Worm (Caenorhabditis elegans) whole organism, L4/young adult: ENCODE measurements around the gene B0303.11.
A peak's percentile ranks its signal among the peaks of the same experiment; 100 is the strongest.

Experiments used
- W03F9.2 ChIP-seq: fragments of 150-350 bp; optimal IDR thresholded peaks from 2 replicates; lab custom pipeline; 2014; ENCODE audit warnings: missing biosample characterization, missing genetic modification characterization
- dao-5 ChIP-seq: sonication (generic microtip); optimal IDR thresholded peaks from 2 replicates; lab custom pipeline; 2016; ENCODE audit warnings: missing genotype, missing genetic modification characterization, moderate library complexity, missing compliant biosample characterization
- him-1 ChIP-seq: sonication (generic microtip); optimal IDR thresholded peaks from 2 replicates; lab custom pipeline; 2016; ENCODE audit warnings: missing genotype, missing genetic modification reagents, missing genetic modification characterization, missing compliant biosample characterization

The B0303.11 gene

DNA sequence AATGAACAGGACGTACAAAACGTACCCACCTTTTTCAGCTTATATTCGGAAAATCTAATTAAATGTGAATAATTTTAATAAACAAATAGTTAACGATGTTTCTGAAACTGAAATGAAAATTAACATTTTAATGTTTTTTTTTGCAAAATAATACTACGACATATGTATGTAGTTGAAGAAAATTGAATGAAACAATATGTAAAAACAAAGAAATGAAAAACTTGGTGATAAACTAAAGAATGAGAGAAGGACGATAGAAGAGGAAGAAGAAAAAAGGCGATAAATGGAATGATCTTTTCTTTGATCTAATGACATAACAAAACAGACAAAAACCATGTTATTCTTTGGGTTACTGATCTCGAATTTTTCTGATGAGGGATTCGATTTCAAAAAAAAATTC, at the start of gene B0303.11:
Gene B0303.11 (minus strand): TSS at position 101 of the 400 bp plus-strand sequence.
- TF ChIP-seq dao-5 (no peak), him-1 (tag; lab: Kevin White, UChicago) (no peak), W03F9.2 (tag; lab: Kevin White, UChicago) (no peak)

DNA sequence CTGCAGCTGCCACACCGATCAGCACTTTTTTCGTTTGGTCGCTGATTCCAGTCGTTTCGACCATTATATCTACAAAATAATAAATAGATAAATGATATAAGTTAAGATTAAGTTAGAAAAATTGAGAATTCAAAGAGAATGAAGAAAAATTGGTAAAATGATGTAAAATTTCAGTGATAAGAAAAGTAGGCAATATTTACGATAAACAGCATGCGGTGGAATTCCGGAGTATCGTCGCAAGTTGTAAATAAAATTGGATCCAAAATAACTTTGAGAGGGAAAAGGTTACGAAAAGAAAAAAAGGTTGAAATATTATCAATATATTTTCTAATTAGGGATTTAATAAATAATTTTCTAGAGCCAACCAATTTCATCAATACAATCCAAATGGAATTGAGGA, 44.5 kb upstream of the B0303.11 start, which contains the start of gene tomm-70:
Gene tomm-70 (minus strand): TSS at position 69 of the 400 bp plus-strand sequence.
- no peak for TF ChIP-seq W03F9.2 (tag; lab: Kevin White, UChicago)
- TF ChIP-seq dao-5, result no peak
- no peak for TF ChIP-seq him-1 (tag; lab: Kevin White, UChicago)

DNA sequence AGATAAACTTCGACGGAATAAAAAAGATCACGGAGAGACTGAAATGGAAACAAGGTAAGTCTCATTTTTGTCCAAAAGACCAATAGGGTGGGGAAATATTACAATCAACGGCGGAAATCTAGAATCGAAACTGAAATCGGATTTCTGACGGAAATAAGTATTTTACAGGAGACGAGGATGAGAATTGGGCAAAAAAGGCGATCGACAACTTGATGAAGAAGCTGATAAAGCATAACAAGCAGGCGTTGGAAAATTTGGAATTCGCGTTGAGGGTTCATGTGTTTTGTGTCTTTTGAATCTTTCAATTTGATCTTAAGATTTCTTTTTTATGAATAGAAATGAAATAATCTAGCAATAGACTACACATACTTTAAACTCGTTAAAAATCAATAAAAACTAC, 40.4 kb upstream of the B0303.11 start, which contains the start of gene ugtp-1:
Gene ugtp-1 (minus strand): TSS at position 101 of the 400 bp plus-strand sequence.
- TF ChIP-seq him-1 (tag; lab: Kevin White, UChicago), result no peak
- no peak for TF ChIP-seq W03F9.2 (tag; lab: Kevin White, UChicago)
- TF ChIP-seq dao-5, result no peak

DNA sequence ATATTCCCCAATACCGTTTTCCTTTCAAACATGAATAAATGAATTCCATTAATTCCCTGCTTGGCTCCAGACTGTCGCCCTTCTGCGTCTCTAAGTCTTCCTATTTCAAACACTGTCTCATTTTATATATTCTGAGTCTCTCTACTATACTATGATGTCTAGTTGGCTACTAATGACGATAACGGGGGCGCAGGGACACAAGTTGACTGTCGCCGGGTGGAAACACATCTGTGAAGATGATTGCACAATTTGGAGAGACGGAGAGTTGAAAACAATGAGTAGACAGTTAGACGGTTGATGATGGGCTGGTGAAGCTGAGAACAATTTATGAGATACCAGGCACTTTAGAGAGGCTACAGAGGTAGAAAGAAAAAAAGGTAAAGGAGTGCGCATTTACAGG, 39.3 kb upstream of the B0303.11 start, which contains the start of gene sma-2:
Gene sma-2 (plus strand): TSS at position 194 of the 400 bp plus-strand sequence.
- TF ChIP-seq W03F9.2 (tag; lab: Kevin White, UChicago) (no peak), dao-5 (no peak)

DNA sequence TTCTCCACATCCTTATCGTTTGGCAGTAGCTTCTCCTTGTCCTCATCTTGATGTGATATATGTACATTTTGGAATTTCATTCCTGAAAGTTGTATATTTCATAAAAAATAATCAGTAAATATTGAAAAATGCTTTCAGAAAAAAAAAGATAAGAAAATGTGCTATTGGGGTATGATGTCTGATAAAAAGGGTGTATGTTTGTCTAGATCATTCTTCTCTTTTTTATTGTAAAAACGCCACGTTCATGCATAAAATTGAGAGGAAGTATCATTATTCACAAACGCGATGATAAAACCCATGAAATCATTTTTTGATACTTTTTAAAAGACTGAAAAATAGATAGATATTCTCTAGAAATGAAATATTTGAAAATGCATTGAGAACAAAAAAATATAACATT, 38.4 kb upstream of the B0303.11 start:
- TF ChIP-seq W03F9.2 (tag; lab: Kevin White, UChicago), result no peak
- TF ChIP-seq dao-5, result no peak

DNA sequence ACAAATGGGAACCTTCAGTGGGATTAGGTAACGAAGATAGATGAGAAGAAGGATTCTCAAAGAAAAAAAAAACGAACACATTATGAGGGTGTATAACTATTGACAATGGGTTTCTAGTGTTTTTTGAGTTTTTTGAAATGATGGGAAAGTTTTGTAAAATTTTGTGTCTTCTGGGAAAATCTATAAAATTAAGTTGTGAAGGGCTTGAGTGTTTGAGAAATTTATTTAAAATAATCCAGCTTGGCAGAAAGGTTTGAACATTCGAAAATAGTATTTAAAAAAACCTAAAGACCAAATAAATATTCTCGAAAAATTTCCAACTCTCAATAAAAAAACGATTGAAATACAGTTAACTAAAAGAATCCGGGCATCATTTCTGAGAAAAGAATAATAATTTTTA, 35.0 kb upstream of the B0303.11 start:
- TF ChIP-seq W03F9.2 (tag; lab: Kevin White, UChicago), result no peak
- no peak for TF ChIP-seq him-1 (tag; lab: Kevin White, UChicago)
- TF ChIP-seq dao-5, result no peak

DNA sequence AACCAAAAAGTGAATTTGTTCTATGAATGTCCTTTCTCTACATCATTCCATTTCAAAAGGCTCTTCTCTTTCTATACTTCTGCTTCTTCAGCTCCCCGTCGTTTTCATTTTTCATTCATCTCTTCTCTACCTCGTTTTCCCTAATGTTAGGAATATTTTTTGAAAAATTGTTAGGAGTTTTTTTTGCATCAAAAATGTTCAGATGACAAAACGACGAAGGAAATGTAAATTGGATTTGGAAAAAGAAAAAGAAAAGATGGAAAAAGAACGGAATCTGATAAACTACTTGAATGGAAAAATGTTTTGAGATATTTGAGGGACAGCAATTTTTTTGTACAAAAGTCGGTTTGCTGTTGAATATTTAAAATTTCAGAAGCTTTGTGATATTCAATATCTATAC, 34.6 kb upstream of the B0303.11 start:
- TF ChIP-seq W03F9.2 (tag; lab: Kevin White, UChicago) (no peak), dao-5 (no peak), him-1 (tag; lab: Kevin White, UChicago) (no peak)

DNA sequence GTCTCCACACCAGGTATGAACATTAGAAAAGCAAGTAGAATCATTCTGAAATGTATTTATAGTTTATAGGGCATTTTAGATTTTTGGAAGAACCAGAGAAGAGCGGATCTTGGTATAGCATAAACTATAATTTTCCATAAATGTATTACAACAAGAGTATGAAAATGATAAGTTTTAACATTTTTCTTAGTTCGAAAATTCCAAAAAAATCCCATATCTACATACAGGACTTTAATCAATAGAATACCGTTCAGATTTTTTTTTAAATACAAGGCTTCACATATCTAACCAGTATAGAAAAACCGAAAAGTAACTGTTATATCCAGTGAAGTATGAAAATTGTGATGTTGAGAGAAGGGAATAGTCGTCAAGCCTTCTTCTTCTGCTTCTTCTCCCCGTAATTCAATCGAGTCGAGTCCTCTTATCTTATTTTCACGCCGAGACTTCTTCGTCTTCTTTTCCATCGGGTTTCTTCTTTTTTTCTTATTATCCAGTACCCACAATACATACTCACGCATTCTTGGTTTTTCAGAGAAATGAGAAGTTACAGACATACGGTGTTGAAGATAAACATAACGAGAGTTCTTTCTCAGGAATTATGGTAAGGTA, 33.7 kb upstream of the B0303.11 start, which contains the start of gene ZK370.6:
Gene ZK370.6 (minus strand): TSS at position 51 of the 609 bp plus-strand sequence.
- TF ChIP-seq him-1 (tag; lab: Kevin White, UChicago) (no peak), dao-5 (no peak), W03F9.2 (tag; lab: Kevin White, UChicago) (no peak)

DNA sequence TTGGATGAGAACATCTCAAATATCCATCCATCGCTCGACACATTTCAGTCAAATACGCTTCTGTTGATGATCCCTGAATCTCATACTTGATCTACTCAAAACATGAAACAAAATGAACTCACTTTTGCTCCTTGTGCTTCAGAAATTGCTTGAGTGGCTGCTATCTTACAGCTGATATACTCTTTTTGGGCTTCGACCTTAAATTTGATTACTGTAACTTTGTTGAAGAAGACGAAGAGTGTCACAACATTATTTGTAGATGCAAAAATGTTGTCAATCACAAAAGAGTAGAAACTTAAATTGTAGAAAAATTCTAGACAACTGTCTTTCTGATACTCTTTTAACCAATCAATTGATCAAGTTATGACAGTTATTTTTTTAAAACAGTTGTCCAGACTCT, 32.4 kb upstream of the B0303.11 start:
- TF ChIP-seq dao-5 (no peak), W03F9.2 (tag; lab: Kevin White, UChicago) (no peak), him-1 (tag; lab: Kevin White, UChicago) (no peak)

DNA sequence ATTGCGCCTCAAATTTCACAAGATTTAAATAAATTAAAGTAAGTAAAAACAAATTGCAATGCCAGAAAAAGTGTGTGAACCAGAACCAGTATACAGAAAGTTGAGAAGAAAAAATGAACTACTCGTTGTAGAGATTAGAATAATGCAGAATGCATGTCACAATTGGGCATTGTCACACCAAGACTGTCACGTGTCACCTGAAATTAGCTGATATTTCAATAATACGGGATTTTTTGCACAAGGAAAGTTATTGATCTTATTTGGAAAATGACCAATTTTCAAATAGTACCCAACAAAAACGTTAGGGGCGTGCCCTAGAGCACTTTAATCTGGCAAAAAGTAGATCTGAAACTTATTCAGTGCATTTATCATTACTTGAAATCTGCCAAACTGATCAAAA, 31.7 kb upstream of the B0303.11 start:
- TF ChIP-seq W03F9.2 (tag; lab: Kevin White, UChicago) (no peak), him-1 (tag; lab: Kevin White, UChicago) (no peak), dao-5 (no peak)

DNA sequence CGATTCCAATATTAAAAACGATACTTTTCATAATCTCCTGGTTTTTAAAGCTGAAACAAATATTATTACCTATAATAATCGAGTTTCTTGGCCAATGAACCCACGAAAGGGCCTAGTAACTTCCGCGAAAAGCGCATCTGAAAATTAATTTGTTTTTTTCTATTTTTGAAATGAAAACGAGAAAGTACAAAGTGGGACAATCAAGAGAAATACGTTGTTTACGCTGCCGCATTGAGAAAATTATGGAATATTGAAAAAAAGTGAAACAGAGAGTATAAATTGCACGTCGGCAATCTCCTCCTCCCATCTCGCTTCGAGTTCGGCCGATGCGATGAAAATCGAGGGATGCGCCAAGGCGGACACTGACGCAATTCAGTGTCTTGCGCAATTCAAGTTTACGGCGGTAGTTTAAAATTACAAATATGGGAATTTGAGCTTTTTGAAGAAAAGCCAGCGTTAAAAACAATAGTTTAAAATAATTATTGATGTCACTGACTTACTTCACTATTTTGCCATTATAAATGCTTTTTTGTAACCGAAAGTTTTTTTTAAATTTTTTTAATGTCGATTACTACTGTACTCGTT, 31.2 kb upstream of the B0303.11 start, which contains the start of gene pdhk-2:
Gene pdhk-2 (minus strand): TSS at position 137 of the 585 bp plus-strand sequence.
- TF ChIP-seq him-1 (tag; lab: Kevin White, UChicago) (peak; percentile 93), W03F9.2 (tag; lab: Kevin White, UChicago) (peak; percentile 91), dao-5 (no peak)

DNA sequence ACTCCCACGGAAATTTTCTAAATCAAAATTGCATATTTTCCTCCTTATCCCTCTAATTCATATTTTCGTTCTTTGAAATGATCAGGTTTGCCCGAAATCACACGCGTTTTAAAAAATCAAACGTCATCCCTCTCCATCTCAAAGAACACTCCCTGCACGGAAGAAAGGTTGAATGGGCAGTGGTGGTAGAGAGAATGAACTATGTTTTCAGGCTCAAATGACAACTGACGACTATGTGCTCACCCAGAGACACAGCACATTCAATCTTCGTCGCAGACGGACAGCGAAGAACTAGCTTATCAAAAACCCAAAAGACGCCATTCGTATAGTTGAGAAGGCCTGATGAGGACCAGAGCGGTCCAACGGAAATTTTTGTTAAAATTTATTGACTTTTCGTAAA, 29.6 kb upstream of the B0303.11 start:
- no peak for TF ChIP-seq W03F9.2 (tag; lab: Kevin White, UChicago)
- TF ChIP-seq dao-5, result no peak
- TF ChIP-seq him-1 (tag; lab: Kevin White, UChicago), result no peak

DNA sequence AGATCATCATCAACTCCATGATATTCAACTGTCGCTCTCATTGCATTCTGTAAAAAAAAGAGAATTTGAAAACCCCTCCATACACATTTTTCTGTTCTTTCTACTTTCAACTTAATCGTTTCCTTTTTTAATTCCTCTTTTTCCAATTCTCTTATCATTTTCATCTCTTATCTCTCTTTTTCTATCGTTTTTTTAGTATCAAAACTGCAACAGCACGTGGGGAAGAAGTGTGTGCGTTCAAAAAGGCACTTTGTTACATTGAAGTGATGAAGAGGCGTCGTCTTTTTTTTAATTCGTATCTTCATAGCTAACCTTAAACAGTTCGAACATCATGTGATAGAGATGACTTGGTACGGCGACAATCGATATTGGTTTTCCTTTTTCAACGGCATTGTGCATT, 28.9 kb upstream of the B0303.11 start:
- TF ChIP-seq W03F9.2 (tag; lab: Kevin White, UChicago) (no peak), him-1 (tag; lab: Kevin White, UChicago) (no peak), dao-5 (no peak)

DNA sequence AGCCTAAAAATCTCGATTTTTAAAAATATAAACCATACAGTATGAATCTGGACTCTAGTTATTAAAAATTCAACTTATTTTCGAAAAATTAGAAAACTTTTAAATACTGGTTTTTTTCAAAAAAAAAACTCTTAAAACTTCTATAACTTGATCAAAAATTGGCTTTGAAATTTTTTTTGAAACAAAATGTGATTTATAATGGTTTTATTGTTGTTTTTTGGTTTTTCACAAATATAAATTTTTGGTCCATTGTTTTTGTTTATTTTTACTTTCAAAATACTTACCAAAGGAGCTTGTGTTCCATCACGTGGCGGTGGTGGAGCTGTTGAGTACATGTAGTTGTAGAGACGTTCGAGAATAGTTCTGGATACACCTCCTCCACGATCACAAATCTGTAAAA, 28.1 kb upstream of the B0303.11 start:
- TF ChIP-seq dao-5 (no peak), him-1 (tag; lab: Kevin White, UChicago) (no peak), W03F9.2 (tag; lab: Kevin White, UChicago) (no peak)
